Fruit fly (Drosophila melanogaster) whole organism: ENCODE measurements around the gene Ada2a.

Source experiments
- CG8478 ChIP-seq: fragments of >200 bp; optimal IDR thresholded peaks from 2 replicates; lab custom pipeline; 2018; ENCODE audit warnings: inconsistent platforms
- Dll ChIP-seq: fragments of >200 bp; optimal IDR thresholded peaks from 2 replicates; lab custom pipeline; 2017
- EcR ChIP-seq, 2 experiments: fragments of >200 bp; optimal IDR thresholded peaks; 2 replicates each; lab custom pipeline; 2017; ENCODE audit warnings: missing biosample characterization in 2 of 2, missing genetic modification characterization in 2 of 2, missing genetic modification reagents in 2 of 2
- pan ChIP-seq: fragments of >200 bp; optimal IDR thresholded peaks from 2 replicates; lab custom pipeline; 2017
- psq ChIP-seq: fragments of >200 bp; optimal IDR thresholded peaks from 2 replicates; lab custom pipeline; 2017

DNA sequence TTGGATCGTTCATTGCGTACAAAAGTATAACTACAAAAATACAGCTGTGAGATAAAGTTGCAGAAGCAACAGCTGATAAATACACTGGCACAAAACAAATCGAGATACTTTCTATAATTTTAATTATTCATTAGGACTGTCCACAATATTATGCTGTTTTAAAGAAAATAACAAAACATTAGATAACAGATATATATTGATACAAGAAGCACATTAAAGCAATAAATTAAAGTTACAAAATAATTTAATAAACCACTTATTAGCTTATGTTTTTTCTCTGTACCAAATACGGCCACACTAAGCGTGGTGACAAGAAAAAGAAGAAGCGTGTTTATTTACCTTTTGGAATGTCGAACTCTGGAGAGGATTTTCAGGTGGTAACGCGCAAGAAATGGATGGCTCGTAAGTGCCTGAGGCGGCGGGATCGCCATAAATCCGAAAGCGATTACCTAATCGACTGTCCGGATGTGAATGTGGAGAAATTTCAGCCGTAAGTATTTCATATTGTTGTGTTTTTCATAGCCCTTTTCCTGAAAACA is 35.0 kb downstream of the Ada2a start, which contains the start of the genes CG7988 and CG7183:
- TF ChIP-seq Dll (lab: Kevin White, UChicago) = no peak
- TF ChIP-seq CG8478 (lab: Kevin White, UChicago) = no peak
- TF ChIP-seq pan (lab: Kevin White, UChicago) = no peak
- TF ChIP-seq psq = no peak
- no peak for TF ChIP-seq EcR (GFP tag; optimal IDR thresholded peaks at IDR 0.05; lab: Kevin White, UChicago)
